Fruit fly (Drosophila melanogaster) whole organism, pupa: ENCODE results near the gene THADA.

Experiments
- CG10348 ChIP-seq: fragments of 200-800 bp; sonication (Bioruptor generic); IDR thresholded peaks from 2 replicates; pipeline ENCODE4 v1.3.6; 2022; ENCODE audit warnings: missing biosample characterization, missing genetic modification characterization
- CG12605 ChIP-seq: fragments of 200-800 bp; sonication (Bioruptor generic); IDR thresholded peaks from 2 replicates; pipeline ENCODE4 v1.3.6; 2022; ENCODE audit warnings: missing biosample characterization, missing genetic modification characterization
- CG13204 ChIP-seq: fragments of 200-800 bp; sonication (Bioruptor generic); optimal IDR thresholded peaks from 2 replicates; lab custom pipeline; 2018; ENCODE audit warnings: missing biosample characterization, mild to moderate bottlenecking, missing genetic modification characterization, moderate library complexity
- CG14655 ChIP-seq: fragments of 200-800 bp; sonication (Bioruptor generic); optimal IDR thresholded peaks from 3 replicates; lab custom pipeline; 2017; ENCODE audit warnings: mild to moderate bottlenecking, missing biosample characterization, missing genetic modification reagents, missing genetic modification characterization
- CG15710 ChIP-seq: fragments of 200-800 bp; sonication (Bioruptor generic); optimal IDR thresholded peaks from 2 replicates; lab custom pipeline; 2018; ENCODE audit warnings: missing biosample characterization, mild to moderate bottlenecking, missing genetic modification characterization, moderate library complexity
- CG17806 ChIP-seq: fragments of 200-800 bp; sonication (Bioruptor generic); optimal IDR thresholded peaks from 2 replicates; lab custom pipeline; 2018; ENCODE audit warnings: missing biosample characterization, mild to moderate bottlenecking, missing genetic modification characterization, moderate library complexity
- CG32121 ChIP-seq: fragments of 200-800 bp; sonication (Bioruptor generic); IDR thresholded peaks from 2 replicates; pipeline ENCODE4 v1.3.6; 2022; ENCODE audit warnings: missing biosample characterization, missing genetic modification characterization
- CG34367 ChIP-seq: fragments of 200-800 bp; sonication (Bioruptor generic); optimal IDR thresholded peaks from 2 replicates; lab custom pipeline; 2018; ENCODE audit warnings: missing biosample characterization, mild to moderate bottlenecking, missing genetic modification characterization
- CG4496 ChIP-seq: fragments of 200-800 bp; sonication (Bioruptor generic); IDR thresholded peaks from 3 replicates; pipeline ENCODE4 v1.3.6; 2022; ENCODE audit warnings: missing biosample characterization, missing genetic modification characterization
- CG8159 ChIP-seq: fragments of 200-800 bp; sonication (Bioruptor generic); optimal IDR thresholded peaks from 3 replicates; lab custom pipeline; 2018; ENCODE audit warnings: missing biosample characterization, mild to moderate bottlenecking, missing genetic modification characterization, moderate library complexity
- CG8301 ChIP-seq: fragments of 200-800 bp; sonication (Bioruptor generic); optimal IDR thresholded peaks from 2 replicates; lab custom pipeline; 2018; ENCODE audit warnings: missing biosample characterization, mild to moderate bottlenecking, missing genetic modification characterization
- CG9948 ChIP-seq: fragments of 200-800 bp; sonication (Bioruptor generic); optimal IDR thresholded peaks from 2 replicates; lab custom pipeline; 2018; ENCODE audit warnings: missing biosample characterization, mild to moderate bottlenecking, missing genetic modification characterization, moderate library complexity
- D1 ChIP-seq: fragments of 200-800 bp; sonication (Bioruptor generic); optimal IDR thresholded peaks from 2 replicates; lab custom pipeline; 2018; ENCODE audit warnings: missing biosample characterization, mild to moderate bottlenecking, missing genetic modification characterization, moderate library complexity
- EcR ChIP-seq: fragments of 200-800 bp; sonication (Bioruptor generic); optimal IDR thresholded peaks from 3 replicates; lab custom pipeline; 2019; ENCODE audit warnings: missing biosample characterization, missing genetic modification characterization, mild to moderate bottlenecking, moderate library complexity, missing genetic modification reagents
- Ets98B ChIP-seq: fragments of 200-800 bp; sonication (Bioruptor generic); IDR thresholded peaks from 2 replicates; pipeline ENCODE4 v1.3.6; 2022; ENCODE audit warnings: missing biosample characterization, missing genetic modification characterization
- Pif1A ChIP-seq: fragments of 200-800 bp; sonication (Bioruptor generic); optimal IDR thresholded peaks from 3 replicates; lab custom pipeline; 2016; ENCODE audit warnings: missing biosample characterization, missing genetic modification characterization
- Pif1B ChIP-seq: fragments of 200-800 bp; sonication (Bioruptor generic); optimal IDR thresholded peaks from 3 replicates; lab custom pipeline; 2016; ENCODE audit warnings: missing biosample characterization, missing genetic modification characterization
- Snoo ChIP-seq: fragments of 200-800 bp; sonication (Bioruptor generic); optimal IDR thresholded peaks from 3 replicates; lab custom pipeline; 2017; ENCODE audit warnings: missing biosample characterization, mild to moderate bottlenecking, missing genetic modification characterization, inconsistent platforms
- fd96Ca ChIP-seq: fragments of 200-800 bp; sonication (Bioruptor generic); IDR thresholded peaks from 3 replicates; pipeline ENCODE4 v1.3.6; 2022; ENCODE audit warnings: missing biosample characterization, missing genetic modification characterization
- gl ChIP-seq: fragments of 200-800 bp; sonication (Bioruptor generic); optimal IDR thresholded peaks from 2 replicates; lab custom pipeline; 2018; ENCODE audit warnings: missing biosample characterization, mild to moderate bottlenecking, missing genetic modification characterization
- rn ChIP-seq: fragments of 200-800 bp; sonication (Bioruptor generic); IDR thresholded peaks from 2 replicates; pipeline ENCODE4 v1.3.6; 2022; ENCODE audit warnings: missing biosample characterization, missing genetic modification characterization

The THADA gene

dm6 chrX:19842397-19843261 is 22.7 kb downstream of the THADA start:
- TF ChIP-seq CG17806, result peak; percentile 55
- TF ChIP-seq CG32121 (GFP tag; lab: Robert Waterston, UW), result no peak
- TF ChIP-seq CG34367 (tag; lab: Kevin White, UChicago), result peak; percentile 28
- peak; percentile 46 for TF ChIP-seq EcR (GFP tag; lab: Kevin White, UChicago)
- no peak for TF ChIP-seq CG4496 (GFP tag; lab: Robert Waterston, UW)
- peak; percentile 73 for TF ChIP-seq CG8159
- TF ChIP-seq Pif1A (GFP tag; lab: Kevin White, UChicago), result peak; percentile 49
- TF ChIP-seq CG14655 (GFP tag; lab: Kevin White, UChicago), result peak; percentile 26
- TF ChIP-seq Pif1B, result peak; percentile 20
- TF ChIP-seq rn (GFP tag; lab: Robert Waterston, UW), result no peak
- TF ChIP-seq CG8301 (tag; lab: Kevin White, UChicago), result no peak
- peak; percentile 53 for TF ChIP-seq CG9948 (tag; lab: Kevin White, UChicago)
- TF ChIP-seq Snoo (tag; lab: Kevin White, UChicago), result peak; percentile 11
- TF ChIP-seq CG13204 (GFP tag; lab: Kevin White, UChicago), result peak; percentile 22
- peak; percentile 60 for TF ChIP-seq CG15710 (tag; lab: Kevin White, UChicago)
- TF ChIP-seq CG10348 (GFP tag; lab: Robert Waterston, UW), result no peak
- no peak for TF ChIP-seq gl
- TF ChIP-seq D1 (tag; lab: Kevin White, UChicago), result no peak
- no peak for TF ChIP-seq CG12605 (GFP tag; lab: Robert Waterston, UW)
- no peak for TF ChIP-seq fd96Ca (GFP tag; lab: Robert Waterston, UW)
- TF ChIP-seq Ets98B, result no peak

- TF ChIP-seq CG9948 (tag; lab: Kevin White, UChicago) (no peak), EcR (GFP tag; lab: Kevin White, UChicago) (peak; percentile 71)
Measured at dm6 chrX:19840341-19840740, 25.0 kb downstream of the THADA start.

- TF ChIP-seq gl, result no peak
- TF ChIP-seq D1 (tag; lab: Kevin White, UChicago), result no peak
- no peak for TF ChIP-seq Pif1B
- TF ChIP-seq fd96Ca (GFP tag; lab: Robert Waterston, UW), result no peak
- no peak for TF ChIP-seq CG15710 (tag; lab: Kevin White, UChicago)
- TF ChIP-seq Ets98B, result no peak
- TF ChIP-seq Pif1A (GFP tag; lab: Kevin White, UChicago), result no peak
- TF ChIP-seq CG10348 (GFP tag; lab: Robert Waterston, UW), result no peak
- TF ChIP-seq CG34367 (tag; lab: Kevin White, UChicago), result no peak
- no peak for TF ChIP-seq Snoo (tag; lab: Kevin White, UChicago)
- no peak for TF ChIP-seq CG14655 (GFP tag; lab: Kevin White, UChicago)
- TF ChIP-seq CG17806, result no peak
- no peak for TF ChIP-seq CG9948 (tag; lab: Kevin White, UChicago)
- TF ChIP-seq EcR (GFP tag; lab: Kevin White, UChicago), result no peak
- no peak for TF ChIP-seq rn (GFP tag; lab: Robert Waterston, UW)
Measured at dm6 chrX:19839067-19839466, 26.3 kb downstream of the THADA start.

dm6 chrX:19827762-19828161 is 37.6 kb downstream of the THADA start:
- TF ChIP-seq CG32121 (GFP tag; lab: Robert Waterston, UW), result no peak
- no peak for TF ChIP-seq rn (GFP tag; lab: Robert Waterston, UW)
- no peak for TF ChIP-seq CG12605 (GFP tag; lab: Robert Waterston, UW)
- no peak for TF ChIP-seq CG10348 (GFP tag; lab: Robert Waterston, UW)
- no peak for TF ChIP-seq CG13204 (GFP tag; lab: Kevin White, UChicago)
- TF ChIP-seq Pif1B, result no peak
- no peak for TF ChIP-seq CG9948 (tag; lab: Kevin White, UChicago)
- no peak for TF ChIP-seq CG14655 (GFP tag; lab: Kevin White, UChicago)

- TF ChIP-seq CG10348 (GFP tag; lab: Robert Waterston, UW) (no peak), CG9948 (tag; lab: Kevin White, UChicago) (no peak), Snoo (tag; lab: Kevin White, UChicago) (no peak), D1 (tag; lab: Kevin White, UChicago) (no peak), CG34367 (tag; lab: Kevin White, UChicago) (no peak), CG32121 (GFP tag; lab: Robert Waterston, UW) (no peak), gl (no peak), Pif1A (GFP tag; lab: Kevin White, UChicago) (no peak), CG8159 (no peak), Ets98B (no peak), Pif1B (no peak), CG17806 (no peak), EcR (GFP tag; lab: Kevin White, UChicago) (no peak), rn (GFP tag; lab: Robert Waterston, UW) (no peak), CG15710 (tag; lab: Kevin White, UChicago) (no peak), CG8301 (tag; lab: Kevin White, UChicago) (no peak), CG12605 (GFP tag; lab: Robert Waterston, UW) (no peak), CG4496 (GFP tag; lab: Robert Waterston, UW) (no peak)
Measured at dm6 chrX:19825191-19825590, 40.1 kb downstream of the THADA start.

dm6 chrX:19823980-19824379 is 41.3 kb downstream of the THADA start, which contains the start of gene SkpE:
SkpE (minus strand) TSS chrX:19824080.
- TF ChIP-seq Ets98B (no peak), CG15710 (tag; lab: Kevin White, UChicago) (no peak), rn (GFP tag; lab: Robert Waterston, UW) (no peak), CG34367 (tag; lab: Kevin White, UChicago) (no peak)
